Fruit fly (Drosophila melanogaster) whole organism, embryonic: ENCODE measurements around the gene CG6083.

Source experiments
- B-H1 ChIP-seq: fragments of 200-800 bp; sonication (Bioruptor generic); IDR thresholded peaks from 3 replicates; pipeline ENCODE4 v1.3.6; 2022; ENCODE audit warnings: missing biosample characterization, missing genetic modification characterization
- BEAF-32 ChIP-seq: fragments of 200-800 bp; sonication (Bioruptor generic); optimal IDR thresholded peaks from 3 replicates; lab custom pipeline; 2017; ENCODE audit warnings: missing biosample characterization, missing genetic modification characterization, mild to moderate bottlenecking, moderate library complexity, missing genetic modification reagents
- Blimp-1 ChIP-seq: fragments of 200-800 bp; sonication (Bioruptor generic); optimal IDR thresholded peaks from 3 replicates; lab custom pipeline; 2018; ENCODE audit warnings: missing biosample characterization, missing genetic modification characterization, mild to moderate bottlenecking, moderate library complexity, missing genetic modification reagents
- CG10274 ChIP-seq: fragments of 200-800 bp; sonication (Bioruptor generic); optimal IDR thresholded peaks from 3 replicates; lab custom pipeline; 2017; ENCODE audit warnings: missing biosample characterization, mild to moderate bottlenecking, missing genetic modification characterization
- CG11695 ChIP-seq: fragments of 200-800 bp; sonication (Bioruptor generic); IDR thresholded peaks from 3 replicates; pipeline ENCODE4 v1.3.6; 2022; ENCODE audit warnings: missing biosample characterization, missing genetic modification characterization
- CG1233 ChIP-seq: fragments of 200-800 bp; sonication (Bioruptor generic); optimal IDR thresholded peaks from 4 replicates; lab custom pipeline; 2018; ENCODE audit warnings: missing biosample characterization, mild to moderate bottlenecking, missing genetic modification characterization
- CG12391 ChIP-seq: fragments of 200-800 bp; sonication (Bioruptor generic); optimal IDR thresholded peaks from 3 replicates; lab custom pipeline; 2018; ENCODE audit warnings: missing biosample characterization, mild to moderate bottlenecking, missing genetic modification characterization, moderate library complexity
- CG13287 ChIP-seq: fragments of 200-800 bp; sonication (Bioruptor generic); IDR thresholded peaks from 2 replicates; pipeline ENCODE4 v1.3.6; 2022; ENCODE audit warnings: missing biosample characterization, missing genetic modification characterization; ENCODE audit not compliant: partially characterized antibody
- CG13894 ChIP-seq: fragments of 200-800 bp; sonication (Bioruptor generic); optimal IDR thresholded peaks from 3 replicates; lab custom pipeline; 2018; ENCODE audit warnings: missing biosample characterization, mild to moderate bottlenecking, missing genetic modification characterization, moderate library complexity
- CG14014 ChIP-seq: fragments of 200-800 bp; sonication (Bioruptor generic); IDR thresholded peaks from 2 replicates; pipeline ENCODE4 v1.3.6; 2022; ENCODE audit warnings: missing biosample characterization, missing genetic modification characterization
- CG15696 ChIP-seq: fragments of 200-800 bp; sonication (Bioruptor generic); optimal IDR thresholded peaks from 2 replicates; lab custom pipeline; 2019; ENCODE audit warnings: missing biosample characterization, mild to moderate bottlenecking, missing genetic modification characterization, moderate library complexity
- CG1792 ChIP-seq: fragments of 200-800 bp; sonication (Bioruptor generic); optimal IDR thresholded peaks from 2 replicates; lab custom pipeline; 2016; ENCODE audit warnings: missing biosample characterization, missing genetic modification characterization
- CG2129 ChIP-seq: fragments of 200-800 bp; sonication (Bioruptor generic); IDR thresholded peaks from 2 replicates; pipeline ENCODE4 v1.3.6; 2022; ENCODE audit warnings: missing biosample characterization, missing genetic modification characterization; ENCODE audit not compliant: partially characterized antibody
- CG31224 ChIP-seq: fragments of 200-800 bp; sonication (Bioruptor generic); IDR thresholded peaks from 2 replicates; pipeline ENCODE4 v1.3.6; 2022; ENCODE audit warnings: missing biosample characterization, missing genetic modification characterization
- CG32532 ChIP-seq: fragments of 200-800 bp; sonication (Bioruptor generic); IDR thresholded peaks from 2 replicates; pipeline ENCODE4 v1.3.6; 2022; ENCODE audit warnings: missing biosample characterization, missing genetic modification characterization
- CG33557 ChIP-seq: fragments of 200-800 bp; sonication (Bioruptor generic); optimal IDR thresholded peaks from 2 replicates; lab custom pipeline; 2019; ENCODE audit warnings: missing biosample characterization, mild to moderate bottlenecking, missing genetic modification characterization, moderate library complexity
- CG4328 ChIP-seq: fragments of 200-800 bp; sonication (Bioruptor generic); optimal IDR thresholded peaks from 3 replicates; lab custom pipeline; 2017; ENCODE audit warnings: missing biosample characterization, missing genetic modification reagents, missing genetic modification characterization
- CG4360 ChIP-seq: fragments of 200-800 bp; sonication (Bioruptor generic); IDR thresholded peaks from 2 replicates; pipeline ENCODE4 v1.3.6; 2022; ENCODE audit warnings: missing biosample characterization, missing genetic modification characterization
- CG43689 ChIP-seq: fragments of 200-800 bp; sonication (Bioruptor generic); IDR thresholded peaks from 2 replicates; pipeline ENCODE4 v1.3.6; 2022; ENCODE audit warnings: missing biosample characterization, missing genetic modification characterization
- CG7963 ChIP-seq: fragments of 200-800 bp; sonication (Bioruptor generic); IDR thresholded peaks from 3 replicates; pipeline ENCODE4 v1.3.6; 2022; ENCODE audit warnings: missing biosample characterization, missing genetic modification characterization; ENCODE audit not compliant: partially characterized antibody
- CG8281 ChIP-seq: fragments of 200-800 bp; sonication (Bioruptor generic); optimal IDR thresholded peaks from 2 replicates; lab custom pipeline; 2018; ENCODE audit warnings: missing biosample characterization, mild to moderate bottlenecking, missing genetic modification characterization, moderate library complexity
- Camta ChIP-seq: fragments of 200-800 bp; sonication (Bioruptor generic); optimal IDR thresholded peaks from 2 replicates; lab custom pipeline; 2016; ENCODE audit warnings: missing biosample characterization, missing genetic modification characterization
- Dll ChIP-seq: fragments of 200-800 bp; sonication (Bioruptor generic); IDR thresholded peaks from 4 replicates; pipeline ENCODE4 v1.3.6; 2022; ENCODE audit warnings: missing biosample characterization, missing genetic modification characterization; ENCODE audit not compliant: partially characterized antibody
- Dp ChIP-seq: fragments of 200-800 bp; sonication (Bioruptor generic); optimal IDR thresholded peaks from 2 replicates; lab custom pipeline; 2018; ENCODE audit warnings: missing biosample characterization, mild to moderate bottlenecking, missing genetic modification characterization, moderate library complexity
- Drgx ChIP-seq: fragments of 200-800 bp; sonication (Bioruptor generic); IDR thresholded peaks from 2 replicates; pipeline ENCODE4 v1.3.6; 2022; ENCODE audit warnings: missing biosample characterization, missing genetic modification characterization
- MBD-R2 ChIP-seq: fragments of 200-800 bp; sonication (Bioruptor generic); IDR thresholded peaks from 2 replicates; pipeline ENCODE4 v1.3.6; 2022; ENCODE audit warnings: missing biosample characterization, missing genetic modification characterization
- Opbp ChIP-seq: fragments of 200-800 bp; sonication (Bioruptor generic); IDR thresholded peaks from 3 replicates; pipeline ENCODE4 v1.3.6; 2022; ENCODE audit warnings: missing biosample characterization, missing genetic modification characterization; ENCODE audit not compliant: partially characterized antibody
- Sin3A ChIP-seq: fragments of >200 bp; optimal IDR thresholded peaks from 2 replicates; lab custom pipeline; 2018
- ato ChIP-seq: fragments of 200-800 bp; sonication (Bioruptor generic); IDR thresholded peaks from 2 replicates; pipeline ENCODE4 v1.3.6; 2022; ENCODE audit warnings: missing biosample characterization, missing genetic modification characterization; ENCODE audit not compliant: partially characterized antibody
- btn ChIP-seq: fragments of 200-800 bp; sonication (Bioruptor generic); optimal IDR thresholded peaks from 2 replicates; lab custom pipeline; 2016; ENCODE audit warnings: missing biosample characterization, missing genetic modification characterization
- exex ChIP-seq: fragments of 200-800 bp; sonication (Bioruptor generic); optimal IDR thresholded peaks from 4 replicates; lab custom pipeline; 2018; ENCODE audit warnings: missing biosample characterization, mild to moderate bottlenecking, missing genetic modification characterization, moderate library complexity
- grn ChIP-seq: fragments of 200-800 bp; sonication (Bioruptor generic); optimal IDR thresholded peaks from 3 replicates; lab custom pipeline; 2017; ENCODE audit warnings: missing biosample characterization, missing genetic modification characterization
- gro ChIP-seq: fragments of 200-800 bp; sonication (Bioruptor generic); optimal IDR thresholded peaks from 2 replicates; lab custom pipeline; 2016; ENCODE audit warnings: missing biosample characterization, missing genetic modification characterization
- kay ChIP-seq: fragments of 200-800 bp; sonication (Bioruptor generic); optimal IDR thresholded peaks from 2 replicates; lab custom pipeline; 2016; ENCODE audit warnings: missing biosample characterization, missing genetic modification characterization
- pfk ChIP-seq: fragments of 200-800 bp; sonication (Bioruptor generic); optimal IDR thresholded peaks from 2 replicates; lab custom pipeline; 2018; ENCODE audit warnings: missing biosample characterization, mild to moderate bottlenecking, missing genetic modification characterization, moderate library complexity
- slbo ChIP-seq: fragments of 200-800 bp; sonication (Bioruptor generic); IDR thresholded peaks from 2 replicates; pipeline ENCODE4 v1.3.6; 2022; ENCODE audit warnings: missing biosample characterization, missing genetic modification characterization
- ssp ChIP-seq: fragments of 200-800 bp; sonication (Bioruptor generic); IDR thresholded peaks from 2 replicates; pipeline ENCODE4 v1.3.6; 2022; ENCODE audit warnings: missing biosample characterization, missing genetic modification characterization
- zfh2 ChIP-seq: fragments of 200-800 bp; sonication (Bioruptor generic); optimal IDR thresholded peaks from 2 replicates; lab custom pipeline; 2016; ENCODE audit warnings: missing biosample characterization, missing genetic modification characterization

Gene CG6083

DNA sequence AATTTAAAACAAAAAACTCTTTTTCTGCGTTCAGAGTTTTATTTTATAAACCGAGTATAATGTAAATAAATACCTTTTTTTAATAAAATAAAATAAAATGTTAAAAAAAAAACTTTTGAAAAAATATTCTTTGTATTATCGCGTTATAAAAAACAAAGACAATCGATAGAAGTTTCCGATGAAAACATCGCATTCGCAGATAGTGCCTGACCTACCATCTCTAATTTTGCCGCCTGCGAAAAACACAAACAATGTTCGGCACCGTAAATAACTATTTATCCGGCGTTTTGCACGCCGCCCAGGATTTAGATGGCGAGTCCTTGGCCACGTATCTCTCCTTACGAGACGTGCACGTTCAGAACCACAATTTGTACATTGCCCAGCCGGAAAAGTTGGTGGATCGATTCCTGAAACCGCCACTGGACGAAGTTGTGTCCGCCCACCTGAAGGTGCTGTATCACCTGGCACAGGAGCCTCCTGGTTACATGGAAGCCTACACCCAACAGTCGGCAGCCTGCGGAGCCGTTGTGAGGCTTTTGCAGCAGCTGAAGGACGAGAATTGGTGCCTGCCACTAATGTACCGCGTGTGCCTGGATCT, 403 bp upstream of the CG6083 start, which contains the start of gene PCID2 (continued):
- peak; percentile 87 for TF ChIP-seq Dll (GFP tag; lab: Robert Waterston, UW)
- TF ChIP-seq CG13287 (GFP tag; lab: Robert Waterston, UW) = peak; percentile 89
- TF ChIP-seq CG43689 (GFP tag; lab: Robert Waterston, UW) = no peak
- no peak for TF ChIP-seq CG12391
- no peak for TF ChIP-seq btn (GFP tag; lab: Kevin White, UChicago)
- TF ChIP-seq CG10274 (GFP tag; lab: Kevin White, UChicago) = no peak
- TF ChIP-seq Sin3A (lab: Kevin White, UChicago) = no peak
- TF ChIP-seq gro (GFP tag; lab: Kevin White, UChicago) = no peak
- TF ChIP-seq exex = no peak
- no peak for TF ChIP-seq pfk (GFP tag; lab: Kevin White, UChicago)
- no peak for TF ChIP-seq ssp (GFP tag; lab: Robert Waterston, UW)
- peak; percentile 53; the same call in 1 of the 3 replicates for TF ChIP-seq CG7963
- TF ChIP-seq Camta (GFP tag; lab: Kevin White, UChicago) = no peak
- peak; percentile 76; the same call in 2 of the 3 replicates for TF ChIP-seq Opbp (GFP tag; lab: Robert Waterston, UW)
- TF ChIP-seq MBD-R2 = peak; percentile 58
- TF ChIP-seq CG1792 (GFP tag; lab: Kevin White, UChicago) = no peak
- peak; percentile 68 for TF ChIP-seq BEAF-32 (GFP tag; lab: Kevin White, UChicago)
- peak; percentile 45; the same call in 1 of the 2 replicates for TF ChIP-seq ato (GFP tag; lab: Robert Waterston, UW)
- TF ChIP-seq CG2129 (GFP tag; lab: Robert Waterston, UW) = peak; percentile 58
- TF ChIP-seq, all 482 proteins: peak for 38

DNA sequence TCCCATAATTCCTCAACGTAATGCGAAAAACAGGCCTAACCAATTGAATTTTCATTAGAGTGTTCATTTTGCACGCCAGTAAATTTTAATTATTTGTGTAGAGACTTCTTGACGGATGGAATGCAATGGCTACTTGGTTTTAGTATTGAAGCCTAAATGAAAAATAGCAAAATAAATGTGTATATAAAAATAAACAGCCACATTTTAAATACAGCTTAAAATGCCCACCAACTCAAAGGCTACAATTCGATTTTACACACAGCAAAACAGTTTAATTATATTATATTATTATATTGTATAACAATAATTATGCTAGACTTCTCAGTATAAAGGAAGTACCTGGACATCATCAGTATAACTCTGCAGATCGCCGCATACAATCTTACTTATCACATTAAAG, 1.6 kb downstream of the CG6083 start, which contains the start of gene Akr1B:
Gene Akr1B (minus strand): TSS at position 101 of the 400 bp plus-strand sequence.
- no peak for TF ChIP-seq zfh2
- no peak for TF ChIP-seq CG13894 (tag; lab: Kevin White, UChicago)
- TF ChIP-seq CG13287 (GFP tag; lab: Robert Waterston, UW) = no peak
- no peak for TF ChIP-seq slbo
- no peak for TF ChIP-seq CG11695 (GFP tag; lab: Robert Waterston, UW)
- TF ChIP-seq CG8281 (tag; lab: Kevin White, UChicago) = no peak
- no peak for TF ChIP-seq CG15696 (tag; lab: Kevin White, UChicago)
- TF ChIP-seq CG14014 = no peak
- no peak for TF ChIP-seq CG4360 (GFP tag; lab: Robert Waterston, UW)
- no peak for TF ChIP-seq grn (GFP tag; lab: Kevin White, UChicago)
- TF ChIP-seq Blimp-1 (GFP tag; lab: Kevin White, UChicago) = no peak
- no peak for TF ChIP-seq CG33557 (GFP tag; lab: Kevin White, UChicago)
- TF ChIP-seq CG32532 (GFP tag; lab: Robert Waterston, UW) = no peak
- TF ChIP-seq Dp = no peak
- TF ChIP-seq CG4328 (GFP tag; lab: Kevin White, UChicago) = no peak
- TF ChIP-seq kay (GFP tag; lab: Kevin White, UChicago) = no peak
- no peak for TF ChIP-seq B-H1 (GFP tag; lab: Robert Waterston, UW)
- TF ChIP-seq CG31224 (GFP tag; lab: Robert Waterston, UW) = no peak
- no peak for TF ChIP-seq CG1233 (GFP tag; lab: Kevin White, UChicago)
- TF ChIP-seq Drgx (GFP tag; lab: Robert Waterston, UW) = no peak
